Worm (Caenorhabditis elegans): ENCODE measurements around the gene C27A2.7.

- TF ChIP-seq sptf-1 (tag; optimal IDR thresholded peaks at IDR 0.05) (no peak), mls-2 (tag; optimal IDR thresholded peaks at IDR 0.05) (no peak), nhr-237 (tag; optimal IDR thresholded peaks at IDR 0.05) (no peak), nhr-28 (tag; optimal IDR thresholded peaks at IDR 0.05) (no peak), ztf-11 (tag; optimal IDR thresholded peaks at IDR 0.05) (no peak), nhr-12 (tag; optimal IDR thresholded peaks at IDR 0.05) (no peak), pha-4 (tag; optimal IDR thresholded peaks at IDR 0.05) (no peak), unc-120 (tag; optimal IDR thresholded peaks at IDR 0.05; ENCODE audit: poor library complexity, severe bottlenecking) (no peak), mep-1 (tag; optimal IDR thresholded peaks at IDR 0.05) (no peak)
These were observed 22.9 kb downstream of the C27A2.7 start for ce11 chrII:5048185-5048795.
